Fruit fly (Drosophila melanogaster) whole organism, adult: ENCODE measurements around the gene CG10479.

Experiments
- CG11617 ChIP-seq: fragments of 200-800 bp; sonication (Bioruptor generic); optimal IDR thresholded peaks from 2 replicates; lab custom pipeline; 2017; ENCODE audit warnings: mild to moderate bottlenecking, missing biosample characterization, missing genetic modification reagents, missing genetic modification characterization
- CG12768 ChIP-seq: fragments of 200-800 bp; sonication (Bioruptor generic); optimal IDR thresholded peaks from 2 replicates; lab custom pipeline; 2017; ENCODE audit warnings: missing biosample characterization, missing genetic modification characterization, mild to moderate bottlenecking, moderate library complexity, missing genetic modification reagents
- CG14711 ChIP-seq: fragments of 200-800 bp; sonication (Bioruptor generic); optimal IDR thresholded peaks from 2 replicates; lab custom pipeline; 2018; ENCODE audit warnings: missing biosample characterization, mild to moderate bottlenecking, missing genetic modification characterization, moderate library complexity
- CG1620 ChIP-seq: fragments of 200-800 bp; sonication (Bioruptor generic); optimal IDR thresholded peaks from 2 replicates; lab custom pipeline; 2016; ENCODE audit warnings: missing biosample characterization, missing genetic modification characterization
- CG33017 ChIP-seq: fragments of 200-800 bp; sonication (Bioruptor generic); optimal IDR thresholded peaks from 2 replicates; lab custom pipeline; 2018; ENCODE audit warnings: missing biosample characterization, mild to moderate bottlenecking, missing genetic modification characterization, moderate library complexity
- CG5204 ChIP-seq: fragments of 200-800 bp; sonication (Bioruptor generic); optimal IDR thresholded peaks from 2 replicates; lab custom pipeline; 2016; ENCODE audit warnings: missing biosample characterization, missing genetic modification characterization
- CG7045 ChIP-seq: fragments of 200-800 bp; sonication (Bioruptor generic); optimal IDR thresholded peaks from 2 replicates; lab custom pipeline; 2017; ENCODE audit warnings: missing biosample characterization, mild to moderate bottlenecking, missing genetic modification characterization
- CG7101 ChIP-seq: fragments of 200-800 bp; sonication (Bioruptor generic); optimal IDR thresholded peaks from 2 replicates; lab custom pipeline; 2018; ENCODE audit warnings: missing biosample characterization, mild to moderate bottlenecking, missing genetic modification characterization, moderate library complexity
- Clk ChIP-seq: fragments of 200-800 bp; sonication (Bioruptor generic); optimal IDR thresholded peaks from 2 replicates; lab custom pipeline; 2017; ENCODE audit warnings: missing biosample characterization, missing genetic modification characterization
- Crg-1 ChIP-seq: fragments of 200-800 bp; sonication (Bioruptor generic); optimal IDR thresholded peaks from 2 replicates; lab custom pipeline; 2016; ENCODE audit warnings: missing biosample characterization, missing genetic modification characterization
- Hr96 ChIP-seq: fragments of 200-800 bp; sonication (Bioruptor generic); optimal IDR thresholded peaks from 2 replicates; lab custom pipeline; 2016; ENCODE audit warnings: missing biosample characterization, missing genetic modification characterization
- Mnt ChIP-seq: fragments of 200-800 bp; sonication (Bioruptor generic); optimal IDR thresholded peaks from 2 replicates; lab custom pipeline; 2016; ENCODE audit warnings: missing biosample characterization, mild to moderate bottlenecking, missing genetic modification characterization
- bab1 ChIP-seq: fragments of 200-800 bp; sonication (Bioruptor generic); optimal IDR thresholded peaks from 3 replicates; lab custom pipeline; 2019; ENCODE audit warnings: missing biosample characterization, mild to moderate bottlenecking, missing genetic modification characterization, moderate library complexity
- cic ChIP-seq: fragments of 200-800 bp; sonication (Bioruptor generic); optimal IDR thresholded peaks from 2 replicates; lab custom pipeline; 2017; ENCODE audit warnings: missing biosample characterization, mild to moderate bottlenecking, missing genetic modification characterization, moderate library complexity
- cnc ChIP-seq, 2 experiments: fragments of >200 bp; optimal IDR thresholded peaks; 2 replicates each; lab custom pipeline; 2017
- kay ChIP-seq: fragments of 200-800 bp; sonication (Bioruptor generic); peaks from one replicate; lab custom pipeline; 2016; ENCODE audit warnings: missing biosample characterization, missing genetic modification characterization, borderline replicate concordance
- ovo ChIP-seq: fragments of 200-800 bp; sonication (Bioruptor generic); optimal IDR thresholded peaks from 2 replicates; lab custom pipeline; 2016; ENCODE audit warnings: missing biosample characterization, missing genetic modification characterization
- pad ChIP-seq: fragments of 200-800 bp; sonication (Bioruptor generic); optimal IDR thresholded peaks from 3 replicates; lab custom pipeline; 2017; ENCODE audit warnings: missing biosample characterization, missing genetic modification characterization, mild to moderate bottlenecking, moderate library complexity, missing genetic modification reagents
- tj ChIP-seq: fragments of 200-800 bp; sonication (Bioruptor generic); optimal IDR thresholded peaks from 3 replicates; lab custom pipeline; 2017; ENCODE audit warnings: missing biosample characterization, mild to moderate bottlenecking, missing genetic modification characterization, moderate library complexity
- toe ChIP-seq: fragments of 200-800 bp; sonication (Bioruptor generic); optimal IDR thresholded peaks from 2 replicates; lab custom pipeline; 2016; ENCODE audit warnings: missing biosample characterization, missing genetic modification characterization

The CG10479 gene

dm6 chr3L:5996936-5997335, 21.1 kb upstream of the CG10479 start, which contains the start of gene PVRAP:
PVRAP (plus strand) TSS chr3L:5997208.
- no peak for TF ChIP-seq CG11617 (GFP tag; lab: Kevin White, UChicago)
- no peak for TF ChIP-seq Crg-1
- TF ChIP-seq cic (GFP tag; lab: Kevin White, UChicago), result no peak
- no peak for TF ChIP-seq CG1620
- TF ChIP-seq kay (GFP tag; lab: Kevin White, UChicago), result no peak
- no peak for TF ChIP-seq CG5204 (GFP tag; lab: Kevin White, UChicago)
- TF ChIP-seq CG7101 (tag; lab: Kevin White, UChicago), result no peak
- TF ChIP-seq ovo (GFP tag; lab: Kevin White, UChicago), result no peak
- TF ChIP-seq cnc (optimal IDR thresholded peaks at IDR 0.05; lab: Kevin White, UChicago), result no peak
- TF ChIP-seq bab1 (GFP tag; lab: Kevin White, UChicago), result no peak

dm6 chr3L:5996520-5996919, 20.7 kb upstream of the CG10479 start:
- TF ChIP-seq kay (GFP tag; lab: Kevin White, UChicago) (no peak), ovo (GFP tag; lab: Kevin White, UChicago) (no peak), tj (GFP tag; lab: Kevin White, UChicago) (no peak), Clk (no peak)

- TF ChIP-seq toe (GFP tag; lab: Kevin White, UChicago) (no peak), CG14711 (tag; lab: Kevin White, UChicago) (no peak), CG7101 (tag; lab: Kevin White, UChicago) (no peak), cnc (optimal IDR thresholded peaks at IDR 0.05; lab: Kevin White, UChicago) (no peak), Mnt (GFP tag; lab: Kevin White, UChicago) (no peak), CG12768 (GFP tag; lab: Kevin White, UChicago) (no peak), ovo (GFP tag; lab: Kevin White, UChicago) (no peak), kay (GFP tag; lab: Kevin White, UChicago) (no peak), CG1620 (no peak), CG33017 (tag; lab: Kevin White, UChicago) (no peak), CG5204 (GFP tag; lab: Kevin White, UChicago) (no peak), pad (GFP tag; lab: Kevin White, UChicago) (no peak), CG7045 (GFP tag; lab: Kevin White, UChicago) (no peak), tj (GFP tag; lab: Kevin White, UChicago) (no peak), CG11617 (GFP tag; lab: Kevin White, UChicago) (no peak)
Measured at dm6 chr3L:5993701-5994499, 18.1 kb upstream of the CG10479 start.

dm6 chr3L:5992916-5993315, 17.1 kb upstream of the CG10479 start:
- no peak for TF ChIP-seq CG1620
- no peak for TF ChIP-seq Hr96 (GFP tag; lab: Kevin White, UChicago)
- no peak for TF ChIP-seq bab1 (GFP tag; lab: Kevin White, UChicago)
- no peak for TF ChIP-seq CG14711 (tag; lab: Kevin White, UChicago)
- no peak for TF ChIP-seq cic (GFP tag; lab: Kevin White, UChicago)
- TF ChIP-seq Clk, result no peak
- TF ChIP-seq ovo (GFP tag; lab: Kevin White, UChicago), result no peak
- TF ChIP-seq tj (GFP tag; lab: Kevin White, UChicago), result no peak
- no peak for TF ChIP-seq CG12768 (GFP tag; lab: Kevin White, UChicago)
- no peak for TF ChIP-seq CG7101 (tag; lab: Kevin White, UChicago)
- TF ChIP-seq Crg-1, result no peak
- no peak for TF ChIP-seq CG5204 (GFP tag; lab: Kevin White, UChicago)
- no peak for TF ChIP-seq pad (GFP tag; lab: Kevin White, UChicago)
- no peak for TF ChIP-seq toe (GFP tag; lab: Kevin White, UChicago)
- no peak for TF ChIP-seq kay (GFP tag; lab: Kevin White, UChicago)
- no peak for TF ChIP-seq cnc (optimal IDR thresholded peaks at IDR 0.05; lab: Kevin White, UChicago)
- TF ChIP-seq CG11617 (GFP tag; lab: Kevin White, UChicago), result no peak
- no peak for TF ChIP-seq Mnt (GFP tag; lab: Kevin White, UChicago)
- no peak for TF ChIP-seq CG33017 (tag; lab: Kevin White, UChicago)

- TF ChIP-seq CG5204 (GFP tag; lab: Kevin White, UChicago) (no peak), CG14711 (tag; lab: Kevin White, UChicago) (no peak), Hr96 (GFP tag; lab: Kevin White, UChicago) (no peak)
Measured at dm6 chr3L:5992249-5992648, 16.4 kb upstream of the CG10479 start.

- TF ChIP-seq CG11617 (GFP tag; lab: Kevin White, UChicago), result no peak
- TF ChIP-seq CG7045 (GFP tag; lab: Kevin White, UChicago), result no peak
- no peak for TF ChIP-seq ovo (GFP tag; lab: Kevin White, UChicago)
- no peak for TF ChIP-seq Hr96 (GFP tag; lab: Kevin White, UChicago)
- TF ChIP-seq cic (GFP tag; lab: Kevin White, UChicago), result no peak
- TF ChIP-seq pad (GFP tag; lab: Kevin White, UChicago), result no peak
- no peak for TF ChIP-seq Clk
- no peak for TF ChIP-seq cnc (optimal IDR thresholded peaks at IDR 0.05; lab: Kevin White, UChicago)
- no peak for TF ChIP-seq CG33017 (tag; lab: Kevin White, UChicago)
- TF ChIP-seq tj (GFP tag; lab: Kevin White, UChicago), result no peak
- no peak for TF ChIP-seq kay (GFP tag; lab: Kevin White, UChicago)
- TF ChIP-seq CG14711 (tag; lab: Kevin White, UChicago), result no peak
Measured at dm6 chr3L:5989391-5990156, 13.8 kb upstream of the CG10479 start.
